Worm (Caenorhabditis elegans): ENCODE measurements around the gene pot-3.

The pot-3 gene

DNA sequence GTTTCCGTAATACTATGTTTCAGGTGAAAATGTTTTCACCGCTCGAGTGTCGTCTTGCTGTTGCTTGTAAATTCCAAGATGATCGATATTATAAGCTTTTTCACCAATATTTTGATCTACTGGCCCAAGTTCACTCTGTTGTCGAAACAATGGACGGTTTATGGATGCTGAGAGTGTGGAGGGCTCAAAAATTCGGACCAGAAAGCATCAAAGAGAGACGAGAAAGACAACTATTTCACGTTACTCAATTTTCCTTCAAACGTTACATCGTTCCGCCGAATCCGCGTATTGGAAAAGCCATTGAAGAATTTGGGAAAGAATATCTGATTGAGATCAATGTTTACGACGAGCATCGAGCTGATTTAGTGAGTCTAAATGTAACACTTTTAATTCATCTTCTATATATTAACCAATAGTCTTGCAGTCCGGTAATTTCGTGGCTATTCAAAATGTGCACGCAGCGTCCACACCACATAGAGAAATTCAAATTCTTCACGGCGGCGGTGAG is at the start of gene pot-3:
Gene pot-3 (plus strand): TSS at position 17 of the 508 bp plus-strand sequence.
- TF ChIP-seq lsy-2 (tag; optimal IDR thresholded peaks at IDR 0.05), result no peak
- TF ChIP-seq ceh-39 (tag; optimal IDR thresholded peaks at IDR 0.05), result no peak
- TF ChIP-seq lin-32 (GFP tag; optimal IDR thresholded peaks at IDR 0.05), result peak; percentile 38

DNA sequence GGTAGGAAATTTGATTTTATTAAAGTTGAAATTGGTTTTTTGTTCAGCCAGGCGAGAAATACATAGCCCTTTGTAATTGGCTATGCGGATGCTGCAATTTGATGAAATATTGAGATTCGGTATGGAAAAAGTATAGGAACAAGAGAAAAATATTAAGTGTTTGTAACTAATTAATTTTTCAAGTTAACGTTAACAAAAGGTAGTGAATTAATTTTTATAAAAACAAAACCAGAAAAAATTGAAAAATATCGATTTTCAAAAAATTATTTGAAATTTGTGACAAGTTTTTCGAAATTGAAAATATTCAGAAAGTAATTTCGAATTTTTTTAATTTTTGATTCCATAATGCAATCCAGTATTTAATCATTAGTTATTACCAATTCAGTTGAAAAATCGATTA is 48.4 kb upstream of the pot-3 start, which contains the start of gene W06F12.2:
Gene W06F12.2 (minus strand): TSS at position 101 of the 400 bp plus-strand sequence.
- TF ChIP-seq cnd-1 (tag; optimal IDR thresholded peaks at IDR 0.05) (no peak), pha-4 (tag; optimal IDR thresholded peaks at IDR 0.05) (no peak), elt-1 (tag; optimal IDR thresholded peaks at IDR 0.05; ENCODE audit: borderline replicate concordance, insufficient read depth) (no peak), nhr-2 (tag; optimal IDR thresholded peaks at IDR 0.05) (no peak)

DNA sequence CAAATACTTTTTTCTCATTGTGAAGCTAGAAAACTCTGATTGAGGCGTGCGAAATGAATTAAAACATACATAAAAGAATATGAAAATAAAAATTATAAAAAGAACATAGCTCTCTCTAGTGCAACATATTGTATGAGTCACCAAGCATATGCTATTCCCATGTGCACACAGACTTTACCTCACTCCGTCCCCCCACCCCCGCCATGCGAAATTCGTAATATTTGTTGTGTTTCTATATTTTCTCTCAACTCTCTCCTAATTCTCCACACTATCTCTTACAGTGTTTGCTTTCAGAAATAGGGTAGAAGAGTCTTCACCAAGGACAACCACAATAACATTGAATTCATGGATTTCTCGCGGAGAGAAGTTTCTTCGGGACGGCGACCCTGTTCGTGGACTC is 47.4 kb upstream of the pot-3 start:
- peak; percentile 49 for TF ChIP-seq pha-4 (tag; optimal IDR thresholded peaks at IDR 0.05)
- TF ChIP-seq ces-1 (GFP tag; optimal IDR thresholded peaks at IDR 0.05), result no peak

DNA sequence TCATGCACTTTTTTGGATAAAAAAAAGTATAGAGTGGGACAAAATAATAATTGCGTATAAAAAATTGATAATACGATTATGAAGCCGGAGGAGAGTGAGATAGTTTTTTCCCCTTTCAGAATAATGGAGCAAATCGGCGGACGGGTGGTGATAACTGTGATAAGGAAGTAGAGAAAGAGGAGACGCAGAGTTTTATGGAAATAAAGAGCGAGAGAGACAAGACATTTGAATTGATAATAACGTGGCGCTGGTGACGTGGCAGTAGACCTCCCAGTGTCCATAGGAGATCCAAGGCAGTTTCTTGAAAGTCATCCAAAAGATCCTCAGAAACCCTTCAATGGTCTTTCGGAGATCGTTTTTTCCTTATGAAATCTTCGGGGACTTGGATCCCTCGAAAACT is 46.2 kb upstream of the pot-3 start:
- no peak for TF ChIP-seq ceh-43 (GFP tag; optimal IDR thresholded peaks at IDR 0.05)

DNA sequence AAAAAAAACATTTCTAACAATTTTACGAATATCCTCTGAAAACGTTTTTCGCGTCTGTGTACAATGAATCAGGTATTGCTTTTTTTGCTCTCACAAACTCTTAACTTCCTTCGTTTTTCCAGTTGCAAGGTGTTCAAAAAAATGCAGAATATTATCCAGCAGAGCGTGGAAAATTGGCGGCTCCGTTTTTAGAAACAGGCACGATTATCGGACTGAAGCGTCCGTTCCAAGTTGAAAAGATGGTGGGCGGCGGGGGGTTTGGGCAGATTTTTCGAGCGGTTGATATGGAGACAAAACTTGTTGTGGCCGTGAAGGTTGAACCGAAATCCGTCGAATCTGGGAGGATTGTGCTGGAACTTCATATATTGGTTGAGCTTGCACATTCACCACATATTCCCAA is 45.0 kb upstream of the pot-3 start, which contains the start of gene W06F12.3:
Gene W06F12.3 (plus strand): TSS at position 23 of the 400 bp plus-strand sequence.
- TF ChIP-seq elt-1 (tag; optimal IDR thresholded peaks at IDR 0.05; ENCODE audit: borderline replicate concordance, insufficient read depth), result no peak
- no peak for TF ChIP-seq flh-1 (GFP tag; optimal IDR thresholded peaks at IDR 0.05)
- no peak for TF ChIP-seq lin-13 (tag; optimal IDR thresholded peaks at IDR 0.05)
- no peak for TF ChIP-seq mep-1 (tag; optimal IDR thresholded peaks at IDR 0.05)
- no peak for TF ChIP-seq hlh-1 (tag; optimal IDR thresholded peaks at IDR 0.05)
- no peak for TF ChIP-seq cnd-1 (tag; optimal IDR thresholded peaks at IDR 0.05)
- no peak for TF ChIP-seq ceh-83 (GFP tag; optimal IDR thresholded peaks at IDR 0.05)
- TF ChIP-seq nhr-2 (tag; optimal IDR thresholded peaks at IDR 0.05), result no peak
- no peak for TF ChIP-seq sptf-1 (tag; optimal IDR thresholded peaks at IDR 0.05)
- TF ChIP-seq zip-8 (tag; optimal IDR thresholded peaks at IDR 0.05), result no peak
- no peak for TF ChIP-seq lsy-2 (tag; optimal IDR thresholded peaks at IDR 0.05)
- TF ChIP-seq mls-2 (tag; optimal IDR thresholded peaks at IDR 0.05), result no peak
- TF ChIP-seq snpc-4 (tag; optimal IDR thresholded peaks at IDR 0.05), result no peak
- no peak for TF ChIP-seq nhr-28 (tag; optimal IDR thresholded peaks at IDR 0.05)
- no peak for TF ChIP-seq blmp-1 (tag; optimal IDR thresholded peaks at IDR 0.05)
- no peak for TF ChIP-seq ces-1 (GFP tag; optimal IDR thresholded peaks at IDR 0.05)
- TF ChIP-seq mab-5 (tag; optimal IDR thresholded peaks at IDR 0.05), result no peak
- TF ChIP-seq lin-32 (GFP tag; optimal IDR thresholded peaks at IDR 0.05), result no peak

DNA sequence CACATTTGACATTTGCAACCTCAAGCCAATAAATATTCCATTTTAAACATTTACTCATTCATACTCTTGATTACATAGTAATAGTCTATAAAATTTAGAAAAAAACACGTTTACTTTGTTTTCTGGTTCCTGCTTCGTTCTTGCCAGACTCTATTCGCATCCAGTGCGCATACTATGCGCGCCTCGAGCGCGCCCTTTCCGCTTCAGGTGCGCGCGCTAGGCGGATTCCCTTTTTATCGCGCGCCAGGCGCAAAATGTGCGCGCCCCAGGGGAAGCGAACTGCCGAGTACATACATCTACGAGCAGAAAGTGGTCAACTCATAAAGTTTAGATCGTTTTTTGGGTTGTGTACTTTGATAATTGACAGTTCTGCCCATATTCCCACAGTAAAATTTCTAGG is 38.6 kb upstream of the pot-3 start:
- TF ChIP-seq ces-1 (GFP tag; optimal IDR thresholded peaks at IDR 0.05) (no peak), mep-1 (tag; optimal IDR thresholded peaks at IDR 0.05) (no peak), ceh-83 (GFP tag; optimal IDR thresholded peaks at IDR 0.05) (no peak)

DNA sequence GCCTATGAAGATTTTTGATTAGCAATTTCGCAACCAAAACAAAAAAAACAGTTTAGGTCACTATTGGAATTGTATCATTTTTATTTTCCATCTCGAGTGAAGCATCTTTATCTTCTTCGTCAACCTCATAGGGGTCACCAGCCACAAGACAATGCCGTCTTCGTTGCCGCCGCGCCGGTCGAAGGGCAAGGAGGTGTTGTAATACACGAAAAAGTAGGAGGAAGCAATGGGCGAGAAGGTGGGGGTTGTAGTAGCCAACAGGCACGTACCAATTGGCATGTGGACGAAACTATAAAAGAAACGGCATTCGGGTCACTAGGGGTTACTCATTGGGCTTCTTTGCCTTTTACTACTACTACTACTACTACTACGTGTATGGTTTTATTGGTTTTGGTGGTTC is 38.0 kb upstream of the pot-3 start:
- TF ChIP-seq nhr-28 (tag; optimal IDR thresholded peaks at IDR 0.05) (no peak), mab-5 (tag; optimal IDR thresholded peaks at IDR 0.05) (no peak), mls-2 (tag; optimal IDR thresholded peaks at IDR 0.05) (no peak), ham-2 (GFP tag; optimal IDR thresholded peaks at IDR 0.05) (no peak), ztf-11 (tag; optimal IDR thresholded peaks at IDR 0.05) (no peak), snpc-4 (tag; optimal IDR thresholded peaks at IDR 0.05) (no peak), nhr-237 (tag; optimal IDR thresholded peaks at IDR 0.05) (no peak), sptf-1 (tag; optimal IDR thresholded peaks at IDR 0.05) (no peak), hlh-1 (tag; optimal IDR thresholded peaks at IDR 0.05) (no peak)

DNA sequence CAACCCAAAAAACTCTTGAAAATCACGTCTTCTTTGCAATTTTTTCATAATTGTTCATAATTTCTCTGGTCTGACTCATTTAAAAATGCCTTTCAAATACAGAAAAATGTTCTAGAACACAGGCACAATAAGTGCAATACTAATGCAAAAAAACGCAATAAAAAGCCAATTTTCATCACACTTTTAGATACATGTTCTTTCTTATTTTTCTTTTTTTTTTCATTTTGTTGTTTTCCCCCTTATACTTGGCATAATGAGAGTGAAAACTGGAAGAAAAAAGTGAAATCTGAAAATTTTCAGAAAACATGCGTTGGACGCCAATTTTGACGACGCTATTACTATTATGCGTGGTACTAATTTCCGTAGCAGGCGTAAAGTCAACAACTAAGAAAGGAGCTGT is 36.1 kb upstream of the pot-3 start, which contains the start of gene tyr-2:
Gene tyr-2 (plus strand): TSS at position 301 of the 400 bp plus-strand sequence.
- no peak for TF ChIP-seq flh-1 (GFP tag; optimal IDR thresholded peaks at IDR 0.05)
- no peak for TF ChIP-seq ceh-43 (GFP tag; optimal IDR thresholded peaks at IDR 0.05)
- no peak for TF ChIP-seq mep-1 (tag; optimal IDR thresholded peaks at IDR 0.05)
- no peak for TF ChIP-seq ceh-83 (GFP tag; optimal IDR thresholded peaks at IDR 0.05)
- no peak for TF ChIP-seq nhr-12 (tag; optimal IDR thresholded peaks at IDR 0.05)
- no peak for TF ChIP-seq cnd-1 (tag; optimal IDR thresholded peaks at IDR 0.05)
- TF ChIP-seq ztf-11 (tag; optimal IDR thresholded peaks at IDR 0.05), result no peak
- no peak for TF ChIP-seq pha-4 (tag; optimal IDR thresholded peaks at IDR 0.05)
- TF ChIP-seq mab-5 (tag; optimal IDR thresholded peaks at IDR 0.05), result no peak
- TF ChIP-seq zip-8 (tag; optimal IDR thresholded peaks at IDR 0.05), result no peak
- TF ChIP-seq drap-1 (GFP tag; optimal IDR thresholded peaks at IDR 0.05), result no peak
- no peak for TF ChIP-seq ceh-39 (tag; optimal IDR thresholded peaks at IDR 0.05)
- TF ChIP-seq mls-2 (tag; optimal IDR thresholded peaks at IDR 0.05), result no peak
- no peak for TF ChIP-seq hlh-1 (tag; optimal IDR thresholded peaks at IDR 0.05)
- no peak for TF ChIP-seq lin-32 (GFP tag; optimal IDR thresholded peaks at IDR 0.05)
- no peak for TF ChIP-seq ham-2 (GFP tag; optimal IDR thresholded peaks at IDR 0.05)
- no peak for TF ChIP-seq unc-39 (tag; optimal IDR thresholded peaks at IDR 0.05)

Measured in whole organism, mixed stage, embryonic.